Fruit fly (Drosophila melanogaster): ENCODE data around the gene RnpS1.

Gene RnpS1

dm6 chr3R:9534595-9535217, 17.1 kb upstream of the RnpS1 start:
- no peak for TF ChIP-seq CG12768 (GFP tag; optimal IDR thresholded peaks at IDR 0.05)
- TF ChIP-seq Mnt (GFP tag; optimal IDR thresholded peaks at IDR 0.05), result no peak
- TF ChIP-seq CG7045 (GFP tag; optimal IDR thresholded peaks at IDR 0.05), result no peak
- no peak for TF ChIP-seq CG1620 (GFP tag; optimal IDR thresholded peaks at IDR 0.05)
- no peak for TF ChIP-seq ovo (GFP tag; optimal IDR thresholded peaks at IDR 0.05)
- no peak for TF ChIP-seq bab1 (GFP tag; optimal IDR thresholded peaks at IDR 0.05)
- no peak for TF ChIP-seq CG5204 (GFP tag; optimal IDR thresholded peaks at IDR 0.05)
- TF ChIP-seq cic (GFP tag; optimal IDR thresholded peaks at IDR 0.05), result no peak

- TF ChIP-seq CG7045 (GFP tag; optimal IDR thresholded peaks at IDR 0.05) (no peak), CG5204 (GFP tag; optimal IDR thresholded peaks at IDR 0.05) (no peak), kay (GFP tag; ENCODE audit: borderline replicate concordance) (peak; percentile 68), CG7101 (tag; optimal IDR thresholded peaks at IDR 0.05) (no peak), toe (GFP tag; optimal IDR thresholded peaks at IDR 0.05) (no peak), Crg-1 (GFP tag; optimal IDR thresholded peaks at IDR 0.05) (no peak), bab1 (GFP tag; optimal IDR thresholded peaks at IDR 0.05) (no peak)
These were observed 8.2 kb upstream of the RnpS1 start for dm6 chr3R:9543495-9544180.

- TF ChIP-seq Mnt (GFP tag; optimal IDR thresholded peaks at IDR 0.05), result no peak
- no peak for TF ChIP-seq kay (GFP tag; ENCODE audit: borderline replicate concordance)
- TF ChIP-seq cnc (optimal IDR thresholded peaks at IDR 0.05), result no peak
- no peak for TF ChIP-seq CG14711 (tag; optimal IDR thresholded peaks at IDR 0.05)
- TF ChIP-seq CG1620 (GFP tag; optimal IDR thresholded peaks at IDR 0.05), result no peak
- no peak for TF ChIP-seq CG7101 (tag; optimal IDR thresholded peaks at IDR 0.05)
- TF ChIP-seq Hr96 (GFP tag; optimal IDR thresholded peaks at IDR 0.05), result no peak
- no peak for TF ChIP-seq CG33017 (tag; optimal IDR thresholded peaks at IDR 0.05)
- TF ChIP-seq CG11617 (GFP tag; optimal IDR thresholded peaks at IDR 0.05), result no peak
- no peak for TF ChIP-seq toe (GFP tag; optimal IDR thresholded peaks at IDR 0.05)
- no peak for TF ChIP-seq CG7045 (GFP tag; optimal IDR thresholded peaks at IDR 0.05)
- no peak for TF ChIP-seq bab1 (GFP tag; optimal IDR thresholded peaks at IDR 0.05)
- TF ChIP-seq Clk (GFP tag; optimal IDR thresholded peaks at IDR 0.05), result no peak
- TF ChIP-seq CG12768 (GFP tag; optimal IDR thresholded peaks at IDR 0.05), result no peak
- no peak for TF ChIP-seq cic (GFP tag; optimal IDR thresholded peaks at IDR 0.05)
- TF ChIP-seq ovo (GFP tag; optimal IDR thresholded peaks at IDR 0.05), result no peak
- no peak for TF ChIP-seq Crg-1 (GFP tag; optimal IDR thresholded peaks at IDR 0.05)
- no peak for TF ChIP-seq pad (GFP tag; optimal IDR thresholded peaks at IDR 0.05)
These were observed 4.9 kb upstream of the RnpS1 start for dm6 chr3R:9546808-9547381.

- TF ChIP-seq Clk (GFP tag; optimal IDR thresholded peaks at IDR 0.05) (no peak), Mnt (GFP tag; optimal IDR thresholded peaks at IDR 0.05) (peak; percentile 22), tj (GFP tag; optimal IDR thresholded peaks at IDR 0.05) (no peak), cic (GFP tag; optimal IDR thresholded peaks at IDR 0.05) (peak; percentile 66)
These were observed 3.1 kb upstream of the RnpS1 start for dm6 chr3R:9548769-9549168.

- TF ChIP-seq CG11617 (GFP tag; optimal IDR thresholded peaks at IDR 0.05) (no peak), Crg-1 (GFP tag; optimal IDR thresholded peaks at IDR 0.05) (peak; percentile 0), Mnt (GFP tag; optimal IDR thresholded peaks at IDR 0.05) (peak; percentile 60)
These were observed 1.4 kb upstream of the RnpS1 start for dm6 chr3R:9550265-9551012.

- TF ChIP-seq toe (GFP tag; optimal IDR thresholded peaks at IDR 0.05) (no peak), cnc (optimal IDR thresholded peaks at IDR 0.05) (peak in 1 of 2 experiments; percentile 80), CG33017 (tag; optimal IDR thresholded peaks at IDR 0.05) (peak; percentile 43), kay (GFP tag; ENCODE audit: borderline replicate concordance) (no peak), CG12768 (GFP tag; optimal IDR thresholded peaks at IDR 0.05) (peak; percentile 83), Mnt (GFP tag; optimal IDR thresholded peaks at IDR 0.05) (peak; percentile 93), cic (GFP tag; optimal IDR thresholded peaks at IDR 0.05) (peak; percentile 89), Hr96 (GFP tag; optimal IDR thresholded peaks at IDR 0.05) (peak; percentile 31), Clk (GFP tag; optimal IDR thresholded peaks at IDR 0.05) (peak; percentile 23), CG7101 (tag; optimal IDR thresholded peaks at IDR 0.05) (peak; percentile 63), Crg-1 (GFP tag; optimal IDR thresholded peaks at IDR 0.05) (peak; percentile 68), CG14711 (tag; optimal IDR thresholded peaks at IDR 0.05) (peak; percentile 52), pad (GFP tag; optimal IDR thresholded peaks at IDR 0.05) (peak; percentile 56), ovo (GFP tag; optimal IDR thresholded peaks at IDR 0.05) (peak; percentile 47), CG5204 (GFP tag; optimal IDR thresholded peaks at IDR 0.05) (no peak), CG7045 (GFP tag; optimal IDR thresholded peaks at IDR 0.05) (peak; percentile 51), CG1620 (GFP tag; optimal IDR thresholded peaks at IDR 0.05) (peak; percentile 6), tj (GFP tag; optimal IDR thresholded peaks at IDR 0.05) (peak; percentile 78), bab1 (GFP tag; optimal IDR thresholded peaks at IDR 0.05) (peak; percentile 20), CG11617 (GFP tag; optimal IDR thresholded peaks at IDR 0.05) (peak; percentile 57)
These were observed 698 bp upstream of the RnpS1 start for dm6 chr3R:9551013-9551658.
